Worm (Caenorhabditis elegans): ENCODE data around the gene denn-4.

denn-4 gene

DNA sequence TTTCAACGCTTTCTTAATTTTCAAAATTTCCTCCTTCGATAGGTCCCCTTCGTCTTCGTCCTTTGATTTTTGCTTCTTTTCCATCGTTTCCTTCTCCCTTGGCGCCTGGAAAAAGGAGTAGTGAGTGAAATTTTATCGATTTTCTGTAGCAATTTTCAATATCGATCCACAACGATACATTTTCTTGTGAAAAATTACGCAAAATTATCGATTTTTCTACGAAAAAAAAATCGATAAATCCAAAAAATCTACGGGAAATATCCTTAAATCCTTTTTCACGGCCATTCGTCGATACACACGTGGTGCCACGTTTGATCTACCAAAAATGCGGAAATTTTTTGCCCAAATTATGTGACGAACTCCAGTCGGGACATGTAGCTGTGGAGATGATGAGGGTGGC, 47.3 kb downstream of the denn-4 start:
- no peak for TF ChIP-seq nhr-6 (tag; optimal IDR thresholded peaks at IDR 0.05)
- no peak for TF ChIP-seq R02D3.7 (tag; optimal IDR thresholded peaks at IDR 0.05)
- no peak for TF ChIP-seq egl-27 (tag; optimal IDR thresholded peaks at IDR 0.05)
- no peak for TF ChIP-seq lin-39 (tag; optimal IDR thresholded peaks at IDR 0.05)
- TF ChIP-seq lsy-2 (tag; optimal IDR thresholded peaks at IDR 0.05): no peak
- TF ChIP-seq dmd-4 (tag; optimal IDR thresholded peaks at IDR 0.05): no peak
- no peak for TF ChIP-seq mbf-1 (tag; optimal IDR thresholded peaks at IDR 0.05)

DNA sequence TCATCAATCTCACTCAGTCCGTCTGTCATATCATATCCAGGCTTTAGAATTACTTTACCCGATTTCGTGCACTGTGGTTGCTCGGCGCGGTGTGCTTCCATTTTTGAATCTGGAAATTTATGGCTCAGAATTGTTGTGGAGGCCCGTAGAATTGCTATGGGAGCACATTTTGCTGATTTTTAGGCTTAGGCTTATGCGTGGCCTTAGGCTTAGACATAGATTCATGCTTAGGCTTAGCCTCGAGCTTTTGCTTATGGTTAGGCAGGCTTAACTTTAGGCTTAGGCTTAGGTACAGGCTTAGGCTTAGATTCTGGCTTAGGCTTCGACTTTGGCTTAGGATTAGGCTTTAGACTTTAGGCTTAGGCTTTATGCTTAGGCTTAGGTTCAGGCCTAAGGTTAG, 48.5 kb downstream of the denn-4 start, which contains the start of gene Y76B12C.4:
TSS of gene Y76B12C.4 (minus strand) at position 101 of the 400 bp plus-strand sequence.
- TF ChIP-seq unc-55 (GFP tag; optimal IDR thresholded peaks at IDR 0.05) (no peak), mdl-1 (tag; optimal IDR thresholded peaks at IDR 0.05) (no peak), F13H6.1 (tag; optimal IDR thresholded peaks at IDR 0.05) (no peak), nhr-237 (tag; optimal IDR thresholded peaks at IDR 0.05) (no peak), unc-39 (tag; optimal IDR thresholded peaks at IDR 0.05) (no peak), aly-2 (tag; optimal IDR thresholded peaks at IDR 0.05) (no peak)

DNA sequence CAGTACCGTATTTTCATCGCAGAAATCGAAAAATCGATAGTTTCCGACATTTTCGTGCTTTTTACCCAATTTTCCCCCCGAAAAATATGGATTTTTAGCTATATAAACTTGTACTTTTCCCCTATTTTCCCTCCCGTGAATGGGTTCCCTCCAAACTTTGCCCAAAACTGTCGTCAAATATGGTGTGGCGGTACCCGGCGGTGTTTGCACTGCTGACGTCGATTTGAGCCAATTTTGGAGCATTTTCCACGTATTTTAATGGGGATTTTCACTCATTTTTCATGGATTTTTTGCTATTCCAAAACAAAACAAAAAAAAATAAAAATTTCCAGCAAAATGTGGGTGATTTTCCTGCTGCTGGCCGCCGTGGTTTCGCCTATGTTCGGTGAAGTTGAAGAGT, 49.6 kb downstream of the denn-4 start, which contains the start of gene Y76B12C.3:
TSS of gene Y76B12C.3 (plus strand) at position 334 of the 400 bp plus-strand sequence.
- no peak for TF ChIP-seq mbf-1 (tag; optimal IDR thresholded peaks at IDR 0.05)
- no peak for TF ChIP-seq nhr-11 (tag; optimal IDR thresholded peaks at IDR 0.05)
- peak; percentile 43 for TF ChIP-seq unc-55 (GFP tag; optimal IDR thresholded peaks at IDR 0.05)
- no peak for TF ChIP-seq ceh-82 (tag; optimal IDR thresholded peaks at IDR 0.05)
- TF ChIP-seq lsy-2 (tag; optimal IDR thresholded peaks at IDR 0.05): peak in 1 of 2 experiments; percentile 14
- TF ChIP-seq ceh-16 (tag; optimal IDR thresholded peaks at IDR 0.05): no peak
- TF ChIP-seq gmeb-1 (tag; optimal IDR thresholded peaks at IDR 0.05): peak; percentile 18

DNA sequence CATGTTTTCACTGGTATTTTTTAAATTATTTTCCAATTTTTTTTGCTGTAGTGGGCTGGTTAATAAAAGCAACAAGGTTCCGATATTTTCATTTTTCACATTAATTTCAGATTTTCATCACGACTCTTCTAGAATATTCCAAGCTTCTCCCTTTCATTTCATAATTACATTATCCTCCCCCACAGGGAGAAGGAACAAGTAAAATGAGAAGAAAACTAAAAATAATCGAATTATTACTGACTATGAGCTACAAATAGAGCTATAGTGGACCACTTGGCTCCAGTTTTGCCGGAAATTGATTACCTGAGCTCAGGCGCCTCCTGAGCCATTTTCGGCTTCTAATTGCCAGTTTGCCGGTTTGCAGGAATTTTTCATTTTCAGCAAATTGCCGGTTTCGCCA, 51.8 kb downstream of the denn-4 start:
- TF ChIP-seq nhr-25 (tag; optimal IDR thresholded peaks at IDR 0.05): no peak
- no peak for TF ChIP-seq lin-39 (tag; optimal IDR thresholded peaks at IDR 0.05)
- TF ChIP-seq nhr-23 (tag; optimal IDR thresholded peaks at IDR 0.05): no peak
- TF ChIP-seq crh-2 (tag; optimal IDR thresholded peaks at IDR 0.05): no peak

DNA sequence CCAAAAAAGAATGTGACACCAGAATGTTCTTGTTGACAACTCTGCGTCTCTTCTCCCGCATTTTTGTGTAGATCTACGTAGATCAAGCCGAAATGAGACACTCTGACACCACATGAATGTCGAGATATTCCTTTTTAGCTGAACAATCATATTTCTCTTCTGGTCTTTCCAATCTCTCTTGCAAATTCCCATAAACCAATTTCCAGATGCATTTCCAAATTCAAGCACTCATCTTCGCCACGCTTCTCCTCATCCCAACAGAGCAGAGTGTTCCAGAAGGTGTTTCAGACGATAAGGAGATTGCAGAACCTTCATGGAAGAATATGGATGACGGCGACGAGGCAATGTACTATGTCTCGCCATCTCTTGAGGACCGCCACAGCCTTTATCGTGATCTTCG, 56.0 kb downstream of the denn-4 start, which contains the start of gene Y76B12C.8:
TSS of gene Y76B12C.8 (plus strand) at position 207 of the 400 bp plus-strand sequence.
- TF ChIP-seq unc-55 (GFP tag; optimal IDR thresholded peaks at IDR 0.05): no peak
- TF ChIP-seq elt-3 (tag; optimal IDR thresholded peaks at IDR 0.05): no peak
- TF ChIP-seq ama-1 (optimal IDR thresholded peaks at IDR 0.05): no peak
- no peak for TF ChIP-seq nhr-11 (tag; optimal IDR thresholded peaks at IDR 0.05)
- no peak for TF ChIP-seq ztf-4 (tag; optimal IDR thresholded peaks at IDR 0.05)
- TF ChIP-seq ztf-11 (tag; optimal IDR thresholded peaks at IDR 0.05): no peak
- no peak for TF ChIP-seq nhr-12 (tag; optimal IDR thresholded peaks at IDR 0.05)

DNA sequence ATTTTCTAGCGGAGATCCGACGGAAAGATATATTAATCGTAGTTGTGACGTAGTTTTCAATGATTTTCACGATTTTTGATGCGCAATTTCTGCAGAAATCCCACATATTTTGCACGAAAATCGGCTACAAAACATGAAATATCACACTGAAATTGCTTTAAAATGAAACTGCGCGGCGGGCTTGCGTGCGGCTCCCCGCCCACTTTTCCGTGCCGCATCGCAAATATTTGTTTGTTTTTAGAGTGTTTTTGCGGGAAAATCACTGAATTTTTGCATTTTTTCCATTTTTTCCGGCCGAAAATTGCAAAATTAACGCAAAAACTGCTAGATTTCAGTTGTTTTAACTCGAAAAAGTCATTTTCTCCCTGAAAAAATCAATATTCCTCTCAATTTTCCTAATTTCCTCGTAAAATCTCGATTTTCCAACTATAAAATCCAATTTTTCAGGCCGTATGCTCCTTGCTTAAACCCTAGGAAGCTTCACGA, 57.2 kb downstream of the denn-4 start, which contains the start of gene Y76B12C.6:
TSS of gene Y76B12C.6 (plus strand) at position 436 of the 486 bp plus-strand sequence.
- TF ChIP-seq lsy-2 (tag; optimal IDR thresholded peaks at IDR 0.05) (peak in 1 of 2 experiments; percentile 7), mab-5 (tag; optimal IDR thresholded peaks at IDR 0.05) (no peak), snpc-4 (tag; optimal IDR thresholded peaks at IDR 0.05) (no peak), zag-1 (tag; optimal IDR thresholded peaks at IDR 0.05) (no peak), F13H6.1 (tag; optimal IDR thresholded peaks at IDR 0.05) (peak; percentile 30), lin-11 (tag; optimal IDR thresholded peaks at IDR 0.05) (peak; percentile 1), sma-3 (GFP tag; optimal IDR thresholded peaks at IDR 0.05) (no peak), unc-55 (GFP tag; optimal IDR thresholded peaks at IDR 0.05) (peak; percentile 51)

DNA sequence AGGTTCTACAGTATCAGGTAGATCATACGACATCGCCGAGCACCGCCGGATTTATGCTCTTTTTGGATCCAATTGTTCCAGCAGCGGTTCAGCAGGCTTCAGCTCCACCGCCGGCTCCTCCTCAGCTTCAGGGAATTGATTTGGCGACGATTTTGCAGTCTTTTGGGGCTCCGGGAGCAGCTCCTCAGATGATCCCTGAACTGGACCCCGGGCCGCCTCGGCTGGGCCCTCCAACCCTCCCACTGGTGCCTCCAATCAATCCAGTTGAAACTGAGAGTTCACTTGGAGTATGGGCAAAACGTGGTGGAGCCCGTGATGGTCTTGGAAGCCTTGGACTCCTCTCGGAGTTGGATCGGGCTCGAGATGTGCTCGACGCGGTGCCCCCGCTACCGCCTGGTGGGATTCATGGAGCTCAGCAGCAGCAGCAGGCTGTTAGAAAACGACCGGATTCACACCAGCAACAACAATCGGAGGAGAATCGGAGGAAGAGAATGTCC, 67.1 kb downstream of the denn-4 start:
- TF ChIP-seq egl-27 (tag; optimal IDR thresholded peaks at IDR 0.05): no peak
- no peak for TF ChIP-seq sma-3 (GFP tag; optimal IDR thresholded peaks at IDR 0.05)
- TF ChIP-seq sma-9 (GFP tag; optimal IDR thresholded peaks at IDR 0.05): no peak
- TF ChIP-seq sma-9 (tag; optimal IDR thresholded peaks at IDR 0.05): no peak
- no peak for TF ChIP-seq aly-2 (tag; optimal IDR thresholded peaks at IDR 0.05)
- no peak for TF ChIP-seq C34F6.9 (tag; optimal IDR thresholded peaks at IDR 0.05)
- TF ChIP-seq gmeb-1 (tag; optimal IDR thresholded peaks at IDR 0.05): no peak
- TF ChIP-seq ztf-11 (tag; optimal IDR thresholded peaks at IDR 0.05): no peak
- TF ChIP-seq unc-39 (tag; optimal IDR thresholded peaks at IDR 0.05): no peak
- no peak for TF ChIP-seq nhr-77 (tag; optimal IDR thresholded peaks at IDR 0.05)
